Worm (Caenorhabditis elegans): ENCODE data around the gene F29B9.11.

The F29B9.11 gene

ce11 chrIV:4652365-4652844 lies 7.6 kb downstream of the F29B9.11 start, which contains the start of gene F29B9.5:
Gene F29B9.5 (plus strand): TSS chrIV:4652415.
- TF ChIP-seq efl-3 (GFP tag; optimal IDR thresholded peaks at IDR 0.05) (no peak), lin-15B (tag; optimal IDR thresholded peaks at IDR 0.05) (no peak), ceh-88 (GFP tag; IDR thresholded peaks at IDR 0.05) (no peak), ama-1 (optimal IDR thresholded peaks at IDR 0.05) (peak; percentile 61), nhr-12 (tag; optimal IDR thresholded peaks at IDR 0.05) (no peak), hpl-2 (GFP tag; optimal IDR thresholded peaks at IDR 0.05) (no peak), Y116A8C.19 (tag; optimal IDR thresholded peaks at IDR 0.05; ENCODE audit: borderline replicate concordance) (no peak), jun-1 (tag; optimal IDR thresholded peaks at IDR 0.05) (no peak), mdl-1 (tag; optimal IDR thresholded peaks at IDR 0.05) (no peak), rnt-1 (tag; optimal IDR thresholded peaks at IDR 0.05) (peak; percentile 18), pax-3 (tag; optimal IDR thresholded peaks at IDR 0.05) (no peak), lin-13 (GFP tag; optimal IDR thresholded peaks at IDR 0.05) (no peak)

- TF ChIP-seq nhr-47 (tag; optimal IDR thresholded peaks at IDR 0.05), result peak; percentile 82
- TF ChIP-seq isw-1 (GFP tag; IDR thresholded peaks at IDR 0.05), result peak; percentile 69
- TF ChIP-seq rnt-1 (tag; optimal IDR thresholded peaks at IDR 0.05), result peak; percentile 62
- peak; percentile 73 for TF ChIP-seq C16A3.4 (tag; optimal IDR thresholded peaks at IDR 0.05)
- TF ChIP-seq xbp-1 (tag; optimal IDR thresholded peaks at IDR 0.05), result peak; percentile 70
- no peak for TF ChIP-seq mef-2 (tag; optimal IDR thresholded peaks at IDR 0.05)
- TF ChIP-seq sox-4 (tag; optimal IDR thresholded peaks at IDR 0.05), result peak; percentile 35
- peak; percentile 54 for TF ChIP-seq egl-13 (tag; optimal IDR thresholded peaks at IDR 0.05)
- peak in 2 of 6 experiments; percentile 18 to 25 for TF ChIP-seq elt-3 (tag; optimal IDR thresholded peaks at IDR 0.05)
- TF ChIP-seq mab-9 (GFP tag; IDR thresholded peaks at IDR 0.05), result no peak
- TF ChIP-seq ceh-90 (tag; optimal IDR thresholded peaks at IDR 0.05), result no peak
- no peak for TF ChIP-seq sup-37 (GFP tag; optimal IDR thresholded peaks at IDR 0.05)
- no peak for TF ChIP-seq fkh-10 (GFP tag; optimal IDR thresholded peaks at IDR 0.05)
- no peak for TF ChIP-seq alr-1 (tag; optimal IDR thresholded peaks at IDR 0.05; ENCODE audit: borderline replicate concordance)
- TF ChIP-seq nhr-84 (tag; optimal IDR thresholded peaks at IDR 0.05), result no peak
- TF ChIP-seq F16B12.6 (tag; optimal IDR thresholded peaks at IDR 0.05), result peak; percentile 16
- no peak for TF ChIP-seq ceh-88 (GFP tag; IDR thresholded peaks at IDR 0.05)
- TF ChIP-seq aly-2 (tag; optimal IDR thresholded peaks at IDR 0.05), result no peak
- peak in 1 of 2 experiments; percentile 33 for TF ChIP-seq mdl-1 (tag; optimal IDR thresholded peaks at IDR 0.05)
- TF ChIP-seq nhr-237 (tag; optimal IDR thresholded peaks at IDR 0.05), result no peak
- TF ChIP-seq tbx-2 (tag; optimal IDR thresholded peaks at IDR 0.05), result peak; percentile 78
- TF ChIP-seq nhr-76 (tag; optimal IDR thresholded peaks at IDR 0.05), result no peak
- TF ChIP-seq nhr-19 (GFP tag; conservative IDR thresholded peaks at IDR 0.05), result peak; percentile 81
- TF ChIP-seq nhr-77 (tag; optimal IDR thresholded peaks at IDR 0.05), result peak; percentile 43
- TF ChIP-seq nhr-85 (tag), result peak; percentile 85
- TF ChIP-seq tlp-1 (tag; optimal IDR thresholded peaks at IDR 0.05), result no peak
- TF ChIP-seq egl-27 (tag; optimal IDR thresholded peaks at IDR 0.05), result no peak
- TF ChIP-seq vab-15 (tag; optimal IDR thresholded peaks at IDR 0.05), result peak; percentile 0
- no peak for TF ChIP-seq unc-62 (GFP tag; optimal IDR thresholded peaks at IDR 0.05)
- TF ChIP-seq skn-1 (tag; optimal IDR thresholded peaks at IDR 0.05), result peak; percentile 56
- TF ChIP-seq ceh-8 (GFP tag; optimal IDR thresholded peaks at IDR 0.05), result no peak
- peak; percentile 39 for TF ChIP-seq lir-3 (tag; optimal IDR thresholded peaks at IDR 0.05; ENCODE audit: poor library complexity)
- TF ChIP-seq dpl-1 (GFP tag; optimal IDR thresholded peaks at IDR 0.05), result peak; percentile 69 to 80 (median 72)
- no peak for TF ChIP-seq hlh-17 (GFP tag; optimal IDR thresholded peaks at IDR 0.05; ENCODE audit: borderline replicate concordance)
- peak; percentile 76 for TF ChIP-seq swsn-7 (tag; optimal IDR thresholded peaks at IDR 0.05)
- TF ChIP-seq ceh-63 (GFP tag; optimal IDR thresholded peaks at IDR 0.05), result no peak
- TF ChIP-seq lin-15B (tag; optimal IDR thresholded peaks at IDR 0.05), result peak; percentile 70
- no peak for TF ChIP-seq unc-98 (GFP tag; IDR thresholded peaks at IDR 0.05)
- peak; percentile 13 for TF ChIP-seq aha-1 (tag; optimal IDR thresholded peaks at IDR 0.05)
- no peak for TF ChIP-seq Y116A8C.19 (tag; optimal IDR thresholded peaks at IDR 0.05; ENCODE audit: borderline replicate concordance)
- TF ChIP-seq C04F5.9 (tag; optimal IDR thresholded peaks at IDR 0.05), result peak; percentile 30
- TF ChIP-seq ceh-82 (tag; optimal IDR thresholded peaks at IDR 0.05), result peak in 2 of 3 experiments; percentile 65 to 80
- peak; percentile 88 for TF ChIP-seq lin-13 (GFP tag; optimal IDR thresholded peaks at IDR 0.05)
- TF ChIP-seq efl-3 (GFP tag; optimal IDR thresholded peaks at IDR 0.05), result no peak
These were observed 9.3 kb downstream of the F29B9.11 start, which contains the start of gene ubc-9 for ce11 chrIV:4650624-4651094. Gene ubc-9 (plus strand): TSS chrIV:4651044.

All from whole organism, L1 larva.